Fruit fly (Drosophila melanogaster) S2 (cell line): ENCODE data around the gene DCTN6-p27.

ENCODE experiments used
- CG8478 ChIP-seq: fragments of >200 bp; optimal IDR thresholded peaks from 2 replicates; lab custom pipeline; 2018
- CTCF ChIP-seq, 2 experiments: fragments of >200 bp; optimal IDR thresholded peaks; 2 replicates each; lab custom pipeline; 2018

DCTN6-p27 gene

dm6 chr2L:19137494-19138360, 5.6 kb downstream of the DCTN6-p27 start:
- TF ChIP-seq CTCF (optimal IDR thresholded peaks at IDR 0.05; lab: Kevin White, UChicago) (no peak), CG8478 (no peak)

- no peak for TF ChIP-seq CG8478
- no peak for TF ChIP-seq CTCF (optimal IDR thresholded peaks at IDR 0.05; lab: Kevin White, UChicago)
Measured at dm6 chr2L:19138361-19139041, 6.4 kb downstream of the DCTN6-p27 start.

dm6 chr2L:19139751-19140150, 7.6 kb downstream of the DCTN6-p27 start:
- TF ChIP-seq CG8478, result no peak
- no peak for TF ChIP-seq CTCF (optimal IDR thresholded peaks at IDR 0.05; lab: Kevin White, UChicago)

- TF ChIP-seq CTCF (optimal IDR thresholded peaks at IDR 0.05; lab: Kevin White, UChicago), result no peak
- no peak for TF ChIP-seq CG8478
Measured at dm6 chr2L:19140257-19140983, 8.3 kb downstream of the DCTN6-p27 start.

dm6 chr2L:19140984-19141262, 8.8 kb downstream of the DCTN6-p27 start:
- TF ChIP-seq CG8478 (no peak), CTCF (optimal IDR thresholded peaks at IDR 0.05; lab: Kevin White, UChicago) (no peak)

dm6 chr2L:19141435-19142126, 9.5 kb downstream of the DCTN6-p27 start:
- no peak for TF ChIP-seq CG8478
- no peak for TF ChIP-seq CTCF (optimal IDR thresholded peaks at IDR 0.05; lab: Kevin White, UChicago)

dm6 chr2L:19142176-19142870, 10.2 kb downstream of the DCTN6-p27 start:
- TF ChIP-seq CTCF (optimal IDR thresholded peaks at IDR 0.05; lab: Kevin White, UChicago) (no peak), CG8478 (no peak)

DNA sequence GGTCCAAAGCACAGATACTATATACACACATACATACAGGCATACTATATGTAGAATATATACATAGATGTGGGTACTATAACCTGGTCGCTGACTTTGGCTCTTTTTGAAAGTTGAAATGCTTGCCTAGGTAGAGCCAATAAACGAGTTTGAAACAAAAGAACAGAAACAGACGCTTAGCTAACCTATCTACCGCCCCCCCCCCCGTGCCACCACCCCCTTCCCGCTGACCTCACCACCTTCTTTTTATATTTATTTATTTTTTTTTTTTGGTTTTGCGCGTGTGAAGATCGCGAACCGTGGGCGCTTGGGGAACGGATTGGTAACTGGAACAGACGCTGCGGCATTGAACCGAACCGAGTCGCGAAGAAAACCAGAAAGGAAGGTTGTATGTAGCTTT, 12.0 kb downstream of the DCTN6-p27 start:
- TF ChIP-seq CG8478 (no peak), CTCF (optimal IDR thresholded peaks at IDR 0.05; lab: Kevin White, UChicago) (no peak)

- TF ChIP-seq CG8478, result no peak
Measured at dm6 chr2L:19146047-19146446, 13.9 kb downstream of the DCTN6-p27 start.

DNA sequence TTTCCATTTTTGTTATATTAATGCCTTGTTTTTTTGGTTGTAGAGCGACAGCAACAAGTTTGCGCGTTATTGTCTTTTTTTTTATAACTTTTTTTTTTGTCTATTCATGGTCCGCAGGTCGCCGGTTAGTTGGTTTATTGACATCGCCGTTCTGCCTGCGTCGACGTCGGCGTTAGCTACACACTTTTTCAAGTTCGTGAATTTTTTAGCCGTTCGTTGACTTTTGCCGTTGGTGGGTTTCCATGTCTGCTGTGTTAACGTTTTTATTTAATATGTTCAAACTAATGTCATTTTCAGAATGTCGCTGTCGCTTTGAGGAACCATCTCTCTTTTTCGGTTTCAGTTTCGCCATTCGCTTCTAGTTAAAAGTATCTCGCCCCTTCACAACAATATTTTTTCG, 14.5 kb downstream of the DCTN6-p27 start:
- TF ChIP-seq CTCF (optimal IDR thresholded peaks at IDR 0.05; lab: Kevin White, UChicago), result no peak
- no peak for TF ChIP-seq CG8478

dm6 chr2L:19154893-19155389, 22.8 kb downstream of the DCTN6-p27 start:
- no peak for TF ChIP-seq CTCF (optimal IDR thresholded peaks at IDR 0.05; lab: Kevin White, UChicago)
- no peak for TF ChIP-seq CG8478

DNA sequence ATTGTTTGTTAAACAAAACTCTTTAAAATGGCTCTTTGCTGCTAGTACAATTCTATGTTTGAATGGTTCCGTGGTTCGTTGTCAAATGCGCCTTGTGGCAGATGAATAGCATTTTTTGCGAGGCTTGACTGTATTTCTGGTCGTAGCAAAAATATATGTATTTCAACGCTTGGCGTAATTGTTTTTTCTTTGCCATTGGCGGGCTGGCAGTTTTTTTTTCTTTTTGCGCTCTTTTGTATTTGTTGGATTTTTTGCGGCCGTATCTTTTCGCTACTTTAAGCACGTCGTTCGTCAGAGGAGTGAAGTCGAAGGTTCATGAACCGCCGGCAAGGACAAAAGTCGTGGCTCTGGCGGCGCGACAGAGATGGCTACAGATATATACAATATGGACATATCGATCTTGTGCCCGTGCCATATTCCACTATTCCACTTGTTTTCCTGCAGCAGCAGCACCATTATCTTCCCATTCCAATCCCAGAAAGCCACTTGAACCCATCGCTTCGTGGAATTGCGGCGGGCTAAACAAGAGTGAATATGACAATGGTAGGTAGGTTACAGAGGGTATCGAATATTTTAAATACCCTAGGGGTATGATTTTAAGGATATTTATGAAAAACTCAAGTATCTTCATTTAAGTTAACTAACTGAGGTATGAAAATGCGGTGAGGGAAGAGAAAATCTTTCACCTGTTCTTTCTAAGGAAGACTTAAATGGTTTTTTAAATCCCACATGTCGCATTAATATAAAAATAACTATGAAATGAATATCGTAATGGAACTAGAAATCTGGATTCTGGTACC, 24.0 kb downstream of the DCTN6-p27 start:
- no peak for TF ChIP-seq CTCF (optimal IDR thresholded peaks at IDR 0.05; lab: Kevin White, UChicago)
- TF ChIP-seq CG8478, result no peak

dm6 chr2L:19156737-19157287, 24.7 kb downstream of the DCTN6-p27 start:
- TF ChIP-seq CTCF (optimal IDR thresholded peaks at IDR 0.05; lab: Kevin White, UChicago), result no peak
- TF ChIP-seq CG8478, result no peak
